Worm (Caenorhabditis elegans) whole organism, young adult: ENCODE data around the gene D2024.4.

Experiments
- B0035.1 ChIP-seq: sonication (generic microtip); optimal IDR thresholded peaks from 2 replicates; lab custom pipeline; 2016; ENCODE audit warnings: missing genetic modification characterization, mild to moderate bottlenecking, missing compliant biosample characterization, missing genotype, missing genetic modification reagents
- B0336.3 ChIP-seq: fragments of 200-800 bp; sonication (Bioruptor generic); IDR thresholded peaks from 2 replicates; pipeline ENCODE4 v1.3.6; 2022; ENCODE audit warnings: missing genetic modification characterization, missing compliant biosample characterization
- C17E4.6 ChIP-seq: fragments of 200-800 bp; sonication (Bioruptor generic); IDR thresholded peaks from 2 replicates; pipeline ENCODE4 v1.3.6; 2022; ENCODE audit warnings: missing genetic modification reagents, missing genetic modification characterization, missing compliant biosample characterization
- F22D6.2 ChIP-seq: sonication (generic microtip); optimal IDR thresholded peaks from 2 replicates; lab custom pipeline; 2016; ENCODE audit warnings: mild to moderate bottlenecking, missing genetic modification characterization, missing compliant biosample characterization
- F23B12.7 ChIP-seq: sonication (generic microtip); optimal IDR thresholded peaks from 2 replicates; lab custom pipeline; 2017; ENCODE audit warnings: missing genetic modification characterization, mild to moderate bottlenecking, missing compliant biosample characterization, antibody characterized with exemption, moderate library complexity; ENCODE audit not compliant: insufficient read depth
- F49E8.2 ChIP-seq: sonication (generic microtip); optimal IDR thresholded peaks from 3 replicates; lab custom pipeline; 2017; ENCODE audit warnings: missing genetic modification characterization, mild to moderate bottlenecking, missing compliant biosample characterization, antibody characterized with exemption, moderate library complexity; ENCODE audit not compliant: insufficient read depth
- F55B11.4 ChIP-seq: sonication (generic microtip); optimal IDR thresholded peaks from 2 replicates; lab custom pipeline; 2016; ENCODE audit warnings: missing compliant biosample characterization, missing genetic modification characterization, borderline replicate concordance; ENCODE audit not compliant: insufficient read depth
- F57C9.4 ChIP-seq: sonication (generic microtip); optimal IDR thresholded peaks from 2 replicates; lab custom pipeline; 2017; ENCODE audit warnings: mild to moderate bottlenecking, missing genetic modification characterization, missing compliant biosample characterization
- K11D2.4 ChIP-seq: fragments of 200-800 bp; sonication (Bioruptor generic); IDR thresholded peaks from 2 replicates; pipeline ENCODE4 v1.3.6; 2022; ENCODE audit warnings: missing genetic modification reagents, missing genetic modification characterization, missing compliant biosample characterization
- Y53G8AR.9 ChIP-seq: fragments of 200-800 bp; sonication (Bioruptor generic); conservative IDR thresholded peaks from 2 replicates; pipeline ENCODE4 v1.3.6; 2022; ENCODE audit warnings: missing genetic modification reagents, missing genetic modification characterization, missing compliant biosample characterization
- Y67H2A.10 ChIP-seq: fragments of 200-800 bp; sonication (Bioruptor generic); conservative IDR thresholded peaks from 2 replicates; pipeline ENCODE4 v1.3.6; 2022; ENCODE audit warnings: missing genetic modification reagents, missing genetic modification characterization, missing compliant biosample characterization
- ama-1 ChIP-seq, 3 experiments: fragments of 150-350 bp in 1 of 3; sonication (generic microtip) in 2 of 3; optimal IDR thresholded peaks; 2 replicates each; lab custom pipeline; 2014 to 2018; ENCODE audit warnings: missing biosample characterization in 2 of 3, missing genetic modification characterization in 2 of 3, missing genetic modification reagents in 2 of 3
- aptf-2 ChIP-seq: fragments of 200-800 bp; sonication (Bioruptor generic); conservative IDR thresholded peaks from 2 replicates; pipeline ENCODE4 v1.3.6; 2022; ENCODE audit warnings: missing genetic modification reagents, missing genetic modification characterization, missing compliant biosample characterization
- aptf-3 ChIP-seq: fragments of 200-800 bp; sonication (Bioruptor generic); IDR thresholded peaks from 2 replicates; pipeline ENCODE4 v1.3.6; 2022; ENCODE audit warnings: missing genetic modification characterization, missing compliant biosample characterization
- athp-1 ChIP-seq: sonication (generic microtip); optimal IDR thresholded peaks from 2 replicates; lab custom pipeline; 2017; ENCODE audit warnings: mild to moderate bottlenecking, missing genetic modification characterization, missing compliant biosample characterization
- attf-3 ChIP-seq: fragments of 200-800 bp; sonication (Bioruptor generic); conservative IDR thresholded peaks from 2 replicates; pipeline ENCODE4 v1.3.6; 2022; ENCODE audit warnings: missing genetic modification reagents, missing genetic modification characterization, missing compliant biosample characterization
- attf-5 ChIP-seq: fragments of 200-800 bp; sonication (Bioruptor generic); optimal IDR thresholded peaks from 2 replicates; lab custom pipeline; 2018; ENCODE audit warnings: mild to moderate bottlenecking, missing genetic modification characterization, missing compliant biosample characterization
- bed-1 ChIP-seq: fragments of 200-800 bp; sonication (Bioruptor generic); IDR thresholded peaks from 2 replicates; pipeline ENCODE4 v1.3.6; 2022; ENCODE audit warnings: missing genetic modification reagents, missing genetic modification characterization, missing compliant biosample characterization
- cebp-1 ChIP-seq, 2 experiments: fragments of 200-800 bp in 1 of 2; sonication (Bioruptor generic) in 1 of 2; sonication (generic microtip) in 1 of 2; IDR thresholded peaks in 1 of 2; optimal IDR thresholded peaks in 1 of 2; 2 replicates each; pipeline versions ENCODE4 v1.3.6 to Lab custom; 2017 to 2022; ENCODE audit warnings: missing compliant biosample characterization in 2 of 2, missing genetic modification characterization in 2 of 2, mild to moderate bottlenecking in 1 of 2, missing genetic modification reagents in 1 of 2, moderate library complexity in 1 of 2
- dox-1 ChIP-seq: fragments of 200-800 bp; sonication (Bioruptor generic); IDR thresholded peaks from 2 replicates; pipeline ENCODE4 v1.3.6; 2022; ENCODE audit warnings: missing genetic modification reagents, missing genetic modification characterization, missing compliant biosample characterization
- dpl-1 ChIP-seq: fragments of 150-350 bp; optimal IDR thresholded peaks from 2 replicates; lab custom pipeline; 2014; ENCODE audit warnings: missing biosample characterization, missing genetic modification reagents, missing genetic modification characterization
- hlh-12 ChIP-seq: sonication (generic microtip); optimal IDR thresholded peaks from 2 replicates; lab custom pipeline; 2016; ENCODE audit warnings: missing genetic modification characterization, missing compliant biosample characterization
- let-607 ChIP-seq, 2 experiments: fragments of 200-800 bp in 1 of 2; sonication (Bioruptor generic) in 1 of 2; sonication (generic microtip) in 1 of 2; optimal IDR thresholded peaks; 2 replicates each; lab custom pipeline; 2016 to 2018; ENCODE audit warnings: mild to moderate bottlenecking in 2 of 2, missing compliant biosample characterization in 2 of 2, missing genetic modification characterization in 2 of 2, moderate library complexity in 2 of 2, missing genotype in 1 of 2
- lin-54 ChIP-seq: fragments of 200-800 bp; sonication (Bioruptor generic); optimal IDR thresholded peaks from 2 replicates; lab custom pipeline; 2018; ENCODE audit warnings: mild to moderate bottlenecking, missing genetic modification characterization, missing compliant biosample characterization
- lsl-1 ChIP-seq: fragments of 200-800 bp; sonication (Bioruptor generic); optimal IDR thresholded peaks from 2 replicates; lab custom pipeline; 2018; ENCODE audit warnings: mild to moderate bottlenecking, missing genetic modification characterization, moderate library complexity, missing compliant biosample characterization
- nhr-120 ChIP-seq: fragments of 200-800 bp; sonication (Bioruptor generic); IDR thresholded peaks from 2 replicates; pipeline ENCODE4 v1.3.6; 2022; ENCODE audit warnings: missing genetic modification characterization, missing compliant biosample characterization
- nhr-80 ChIP-seq: sonication (generic microtip); optimal IDR thresholded peaks from 2 replicates; lab custom pipeline; 2016; ENCODE audit warnings: missing genetic modification characterization, missing compliant biosample characterization
- pha-4 ChIP-seq: fragments of 150-350 bp; sonication (generic microtip); optimal IDR thresholded peaks from 2 replicates; lab custom pipeline; 2014; ENCODE audit warnings: missing biosample characterization, missing genetic modification reagents, missing genetic modification characterization
- rpc-1 ChIP-seq, 2 experiments: fragments of 150-350 bp in 1 of 2; sonication (generic microtip) in 1 of 2; optimal IDR thresholded peaks; 2 replicates each; lab custom pipeline; 2014 to 2018; ENCODE audit warnings: missing biosample characterization in 1 of 2, missing genetic modification characterization in 1 of 2, missing genetic modification reagents in 1 of 2, missing genotype in 1 of 2
- snpc-1.3 ChIP-seq: sonication (generic microtip); optimal IDR thresholded peaks from 2 replicates; lab custom pipeline; 2017; ENCODE audit warnings: missing genetic modification characterization, mild to moderate bottlenecking, missing compliant biosample characterization, antibody characterized with exemption, moderate library complexity, missing genotype, missing genetic modification reagents; ENCODE audit not compliant: insufficient read depth
- snpc-3.4 ChIP-seq: sonication (generic microtip); optimal IDR thresholded peaks from 2 replicates; lab custom pipeline; 2017; ENCODE audit warnings: missing genetic modification characterization, mild to moderate bottlenecking, missing compliant biosample characterization, antibody characterized with exemption, moderate library complexity, missing genotype, missing genetic modification reagents
- unc-62 ChIP-seq: fragments of 150-350 bp; optimal IDR thresholded peaks from 2 replicates; lab custom pipeline; 2014; ENCODE audit warnings: missing biosample characterization, missing genetic modification reagents, missing genetic modification characterization
- zfh-2 ChIP-seq: fragments of 200-800 bp; sonication (Bioruptor generic); conservative IDR thresholded peaks from 2 replicates; pipeline ENCODE4 v1.3.6; 2022; ENCODE audit warnings: missing genetic modification reagents, missing genetic modification characterization, missing compliant biosample characterization
- ztf-18 ChIP-seq: sonication (generic microtip); optimal IDR thresholded peaks from 2 replicates; lab custom pipeline; 2016; ENCODE audit warnings: missing genotype, mild to moderate bottlenecking, missing genetic modification characterization, missing compliant biosample characterization
- ztf-22 ChIP-seq: fragments of 200-800 bp; sonication (Bioruptor generic); optimal IDR thresholded peaks from 2 replicates; lab custom pipeline; 2018; ENCODE audit warnings: mild to moderate bottlenecking, missing genetic modification characterization, moderate library complexity, missing compliant biosample characterization
- ztf-26 ChIP-seq: sonication (generic microtip); optimal IDR thresholded peaks from 2 replicates; lab custom pipeline; 2017; ENCODE audit warnings: missing genetic modification characterization, missing compliant biosample characterization
- ztf-28 ChIP-seq: fragments of 200-800 bp; sonication (Bioruptor generic); IDR thresholded peaks from 2 replicates; pipeline ENCODE4 v1.3.6; 2022; ENCODE audit warnings: missing genetic modification reagents, missing genetic modification characterization, missing compliant biosample characterization

Gene D2024.4

ce11 chrIV:7230935-7231334 is at the start of gene D2024.4:
D2024.4 (plus strand) TSS chrIV:7231235.
- TF ChIP-seq ama-1 (optimal IDR thresholded peaks at IDR 0.05; lab: Kevin White, UChicago): no peak
- TF ChIP-seq ama-1 (GFP tag; optimal IDR thresholded peaks at IDR 0.05; lab: Kevin White, UChicago): no peak
- TF ChIP-seq, all 124 proteins: peak for 0

- no peak for TF ChIP-seq B0336.3 (GFP tag; lab: Robert Waterston, UW)
- no peak for TF ChIP-seq hlh-12 (tag; lab: Kevin White, UChicago)
- no peak for TF ChIP-seq F22D6.2 (tag; lab: Kevin White, UChicago)
- peak; percentile 75 for TF ChIP-seq unc-62 (GFP tag; lab: Kevin White, UChicago)
- TF ChIP-seq nhr-80 (tag; lab: Kevin White, UChicago): peak; percentile 78
- TF ChIP-seq F23B12.7 (tag; lab: Kevin White, UChicago): no peak
- no peak for TF ChIP-seq ztf-26 (tag; lab: Kevin White, UChicago)
- peak; percentile 47 for TF ChIP-seq ztf-22 (GFP tag; lab: Kevin White, UChicago)
- peak; percentile 36 for TF ChIP-seq pha-4
- peak; percentile 60 to 85 for TF ChIP-seq let-607 (tag; optimal IDR thresholded peaks at IDR 0.05; lab: Kevin White, UChicago)
- TF ChIP-seq ztf-18 (tag; lab: Kevin White, UChicago): no peak
- TF ChIP-seq ztf-28: no peak
Observed at ce11 chrIV:7182818-7183217, 48.2 kb upstream of the D2024.4 start.

ce11 chrIV:7184597-7184996 is 46.4 kb upstream of the D2024.4 start, which contains the start of gene clec-179:
clec-179 (minus strand) TSS chrIV:7184697.
- no peak for TF ChIP-seq aptf-2
- TF ChIP-seq dpl-1: no peak
- TF ChIP-seq snpc-1.3 (tag; lab: Kevin White, UChicago): no peak
- no peak for TF ChIP-seq attf-5 (GFP tag; lab: Kevin White, UChicago)
- no peak for TF ChIP-seq athp-1 (tag; lab: Kevin White, UChicago)
- no peak for TF ChIP-seq B0336.3 (GFP tag; lab: Robert Waterston, UW)
- TF ChIP-seq cebp-1 (GFP tag; IDR thresholded peaks at IDR 0.05; lab: Robert Waterston, UW): no peak
- no peak for TF ChIP-seq cebp-1 (tag; optimal IDR thresholded peaks at IDR 0.05; lab: Kevin White, UChicago)
- TF ChIP-seq B0035.1 (tag; lab: Kevin White, UChicago): no peak
- no peak for TF ChIP-seq F55B11.4 (tag; lab: Kevin White, UChicago)
- no peak for TF ChIP-seq lin-54 (GFP tag; lab: Kevin White, UChicago)

ce11 chrIV:7186756-7187155 is 44.3 kb upstream of the D2024.4 start, which contains the start of gene str-249:
str-249 (minus strand) TSS chrIV:7186856.
- TF ChIP-seq snpc-1.3 (tag; lab: Kevin White, UChicago) (no peak), Y53G8AR.9 (no peak), Y67H2A.10 (GFP tag; lab: Robert Waterston, UW) (no peak), bed-1 (GFP tag; lab: Robert Waterston, UW) (no peak), rpc-1 (optimal IDR thresholded peaks at IDR 0.05; lab: Kevin White, UChicago) (no peak), rpc-1 (tag; optimal IDR thresholded peaks at IDR 0.05; lab: Kevin White, UChicago) (no peak), dox-1 (GFP tag; lab: Robert Waterston, UW) (no peak), C17E4.6 (no peak), lsl-1 (no peak)

ce11 chrIV:7188030-7188429 is 43.0 kb upstream of the D2024.4 start, which contains the start of gene C42D4.13:
C42D4.13 (minus strand) TSS chrIV:7188130.
- TF ChIP-seq F57C9.4 (tag; lab: Kevin White, UChicago) (no peak), K11D2.4 (no peak), snpc-3.4 (no peak), let-607 (tag; optimal IDR thresholded peaks at IDR 0.05; lab: Kevin White, UChicago) (no peak), aptf-2 (no peak), aptf-3 (GFP tag; lab: Robert Waterston, UW) (no peak), F49E8.2 (tag; lab: Kevin White, UChicago) (no peak), nhr-120 (GFP tag; lab: Robert Waterston, UW) (no peak), zfh-2 (GFP tag; lab: Robert Waterston, UW) (no peak), attf-3 (GFP tag; lab: Robert Waterston, UW) (no peak)
